Fruit fly (Drosophila melanogaster): ENCODE data around the gene Obp8a.
A peak's percentile ranks its signal among the peaks of the same experiment; 100 is the strongest.

Obp8a gene

DNA sequence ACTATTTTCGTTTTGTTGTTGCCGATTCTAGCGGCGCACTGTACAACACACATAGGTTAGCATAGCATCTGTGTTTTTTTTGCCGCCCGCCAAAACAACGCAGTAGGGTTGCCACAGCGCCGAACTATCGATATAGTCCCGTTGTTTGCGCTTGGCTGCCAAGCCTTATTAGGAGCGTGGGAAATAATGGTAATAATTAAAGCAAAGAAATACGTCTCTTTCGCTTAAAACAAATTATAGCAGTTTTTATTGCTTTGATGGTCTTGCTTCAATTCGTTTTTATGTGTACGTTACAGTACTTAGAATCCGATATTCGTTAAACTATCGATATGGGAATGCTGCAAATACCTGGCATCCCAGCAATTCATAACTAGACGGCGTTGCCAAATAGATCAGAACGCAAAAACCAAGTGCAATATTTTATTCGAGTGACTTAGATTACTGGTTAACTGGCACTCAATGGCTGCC, 28.8 kb downstream of the Obp8a start, which contains the start of the genes mxc and Larp7 (continued):
- peak; percentile 3 for TF ChIP-seq CG8290 (GFP tag; optimal IDR thresholded peaks at IDR 0.05)
- no peak for TF ChIP-seq CG8290 (tag; optimal IDR thresholded peaks at IDR 0.05)
- no peak for TF ChIP-seq CG13894 (tag; optimal IDR thresholded peaks at IDR 0.05)
- TF ChIP-seq tgo (GFP tag; IDR thresholded peaks at IDR 0.05), result peak; percentile 45
- no peak for TF ChIP-seq sd (tag; optimal IDR thresholded peaks at IDR 0.05)
- no peak for TF ChIP-seq Ada2b (GFP tag; IDR thresholded peaks at IDR 0.05)
- TF ChIP-seq zfh1 (GFP tag; IDR thresholded peaks at IDR 0.05), result no peak
- TF ChIP-seq CG1602 (GFP tag; optimal IDR thresholded peaks at IDR 0.05), result peak; percentile 34
- TF ChIP-seq ftz-f1 (GFP tag; optimal IDR thresholded peaks at IDR 0.05), result peak; percentile 13
- TF ChIP-seq exex (tag; optimal IDR thresholded peaks at IDR 0.05), result no peak
- no peak for TF ChIP-seq Awh (GFP tag; IDR thresholded peaks at IDR 0.05)
- TF ChIP-seq sna (GFP tag; IDR thresholded peaks at IDR 0.05; ENCODE audit: partially characterized antibody), result peak; percentile 86
- TF ChIP-seq p53 (GFP tag; optimal IDR thresholded peaks at IDR 0.05), result no peak
- TF ChIP-seq TFAM (GFP tag; optimal IDR thresholded peaks at IDR 0.05), result no peak
- no peak for TF ChIP-seq CG7963 (GFP tag; IDR thresholded peaks at IDR 0.05; ENCODE audit: partially characterized antibody)
- TF ChIP-seq CG9437 (GFP tag; optimal IDR thresholded peaks at IDR 0.05), result peak; percentile 44
- TF ChIP-seq Taf1 (GFP tag; IDR thresholded peaks at IDR 0.05), result 0 out of 2 replicates have a peak, but pooled peaks have one; percentile 28
- peak; percentile 54 for TF ChIP-seq CG15696 (tag; optimal IDR thresholded peaks at IDR 0.05)
- TF ChIP-seq cas (GFP tag; IDR thresholded peaks at IDR 0.05), result no peak
- peak; percentile 72 for TF ChIP-seq E2f1 (GFP tag; IDR thresholded peaks at IDR 0.05)
- TF ChIP-seq CG17328 (GFP tag; IDR thresholded peaks at IDR 0.05), result no peak
- TF ChIP-seq ranshi (GFP tag; IDR thresholded peaks at IDR 0.05), result no peak
- no peak for TF ChIP-seq sens-2 (GFP tag; IDR thresholded peaks at IDR 0.05)
- peak; percentile 88 for TF ChIP-seq hb (GFP tag; IDR thresholded peaks at IDR 0.05; ENCODE audit: partially characterized antibody)
- peak; percentile 85 for TF ChIP-seq CG3847 (GFP tag; IDR thresholded peaks at IDR 0.05)
- no peak for TF ChIP-seq CG2678 (tag; optimal IDR thresholded peaks at IDR 0.05)
- TF ChIP-seq sim (GFP tag; IDR thresholded peaks at IDR 0.05), result no peak
- TF ChIP-seq HLHmδ (GFP tag; optimal IDR thresholded peaks at IDR 0.05), result no peak
- no peak for TF ChIP-seq en (GFP tag; optimal IDR thresholded peaks at IDR 0.05)
- TF ChIP-seq hkb (optimal IDR thresholded peaks at IDR 0.05), result peak; percentile 84
- TF ChIP-seq hkb (GFP tag; IDR thresholded peaks at IDR 0.05), result no peak; the same call in 1 of the 2 replicates
- TF ChIP-seq CG9215 (GFP tag; IDR thresholded peaks at IDR 0.05), result peak; percentile 74
- peak; percentile 71 for TF ChIP-seq CG2116 (GFP tag; optimal IDR thresholded peaks at IDR 0.05)
- no peak for TF ChIP-seq yki (optimal IDR thresholded peaks at IDR 0.05)
- TF ChIP-seq gcm2 (GFP tag; optimal IDR thresholded peaks at IDR 0.05), result no peak
- no peak for TF ChIP-seq dmrt99B (tag; optimal IDR thresholded peaks at IDR 0.05)
- peak; percentile 93 for TF ChIP-seq Med (GFP tag)
- TF ChIP-seq dpn (GFP tag; optimal IDR thresholded peaks at IDR 0.05), result peak; percentile 66 to 73
- peak; percentile 76 for TF ChIP-seq CG9609 (GFP tag; optimal IDR thresholded peaks at IDR 0.05)
- no peak for TF ChIP-seq CG2199 (GFP tag; IDR thresholded peaks at IDR 0.05)
- no peak for TF ChIP-seq tio (GFP tag; optimal IDR thresholded peaks at IDR 0.05)
- peak; percentile 67 for TF ChIP-seq Chrac-16 (GFP tag; optimal IDR thresholded peaks at IDR 0.05)
- peak; percentile 80 for TF ChIP-seq CG14710 (tag; optimal IDR thresholded peaks at IDR 0.05)
- TF ChIP-seq CG12744 (GFP tag; optimal IDR thresholded peaks at IDR 0.05), result no peak
- TF ChIP-seq Kr (GFP tag; optimal IDR thresholded peaks at IDR 0.05), result no peak
- no peak for TF ChIP-seq Nf-YA (GFP tag; IDR thresholded peaks at IDR 0.05)
- peak; percentile 53 for TF ChIP-seq Bteb2 (GFP tag; optimal IDR thresholded peaks at IDR 0.05)
- no peak for TF ChIP-seq B-H1 (GFP tag; IDR thresholded peaks at IDR 0.05)
- peak in 1 of 2 experiments; percentile 63 for TF ChIP-seq insv (GFP tag; optimal IDR thresholded peaks at IDR 0.05)
- TF ChIP-seq fd3F (GFP tag; optimal IDR thresholded peaks at IDR 0.05), result peak; percentile 55
- peak; percentile 60 for TF ChIP-seq stwl (tag; optimal IDR thresholded peaks at IDR 0.05)
- no peak for TF ChIP-seq CG10321 (GFP tag; IDR thresholded peaks at IDR 0.05)
- no peak for TF ChIP-seq CrebB (tag; optimal IDR thresholded peaks at IDR 0.05)

All from whole organism, embryonic.